Worm (Caenorhabditis elegans) whole organism, L1 larva: ENCODE measurements around the gene sru-35.

Source experiments
- C04F5.9 ChIP-seq: sonication (generic microtip); optimal IDR thresholded peaks from 2 replicates; lab custom pipeline; 2016; ENCODE audit warnings: missing genetic modification characterization, missing compliant biosample characterization
- C16A3.4 ChIP-seq: fragments of 150-350 bp; optimal IDR thresholded peaks from 2 replicates; lab custom pipeline; 2014; ENCODE audit warnings: missing biosample characterization, missing genetic modification characterization
- blmp-1 ChIP-seq: fragments of 150-350 bp; optimal IDR thresholded peaks from 2 replicates; lab custom pipeline; 2014; ENCODE audit warnings: missing biosample characterization, missing genetic modification characterization
- ceh-88 ChIP-seq: fragments of 200-800 bp; sonication (Bioruptor generic); IDR thresholded peaks from 2 replicates; pipeline ENCODE4 v1.3.6; 2022; ENCODE audit warnings: missing genetic modification characterization, missing compliant biosample characterization
- dsc-1 ChIP-seq: sonication (generic microtip); optimal IDR thresholded peaks from 2 replicates; lab custom pipeline; 2016; ENCODE audit warnings: mild to moderate bottlenecking, missing genetic modification characterization, missing compliant biosample characterization
- efl-1 ChIP-seq, 4 experiments: fragments of 150-350 bp; optimal IDR thresholded peaks in 3 of 4; peaks in 1 of 4; 1 replicate in 1 of 4; 2 replicates in 3 of 4; lab custom pipeline; 2014; ENCODE audit warnings: missing biosample characterization in 2 of 4, missing genetic modification characterization in 2 of 4, missing genetic modification reagents in 2 of 4
- efl-3 ChIP-seq: fragments of 200-800 bp; sonication (Bioruptor generic); optimal IDR thresholded peaks from 2 replicates; lab custom pipeline; 2018; ENCODE audit warnings: mild to moderate bottlenecking, missing genetic modification characterization, missing compliant biosample characterization
- egl-13 ChIP-seq: sonication (generic microtip); optimal IDR thresholded peaks from 2 replicates; lab custom pipeline; 2016; ENCODE audit warnings: missing genotype, missing genetic modification reagents, missing genetic modification characterization, missing compliant biosample characterization
- egl-27 ChIP-seq, 2 experiments: fragments of 150-350 bp in 1 of 2; sonication (generic microtip); optimal IDR thresholded peaks; 3 replicates each; lab custom pipeline; 2017 to 2018; ENCODE audit warnings: missing biosample characterization in 2 of 2, missing genetic modification characterization in 2 of 2, missing genetic modification reagents in 2 of 2
- elt-3 ChIP-seq, 6 experiments: fragments of 150-350 bp in 1 of 6; sonication (generic microtip); optimal IDR thresholded peaks; 2 replicates each; lab custom pipeline; 2017 to 2018; ENCODE audit warnings: missing biosample characterization in 6 of 6, missing genetic modification characterization in 6 of 6, inconsistent platforms in 1 of 6
- ets-5 ChIP-seq: fragments of 200-800 bp; sonication (Bioruptor generic); IDR thresholded peaks from 2 replicates; pipeline ENCODE4 v1.3.6; 2022; ENCODE audit warnings: missing genetic modification characterization, missing compliant biosample characterization
- fkh-4 ChIP-seq: sonication (generic microtip); optimal IDR thresholded peaks from 2 replicates; lab custom pipeline; 2016; ENCODE audit warnings: missing compliant biosample characterization, missing genetic modification characterization, borderline replicate concordance
- fkh-8 ChIP-seq: sonication (generic microtip); optimal IDR thresholded peaks from 2 replicates; lab custom pipeline; 2016; ENCODE audit warnings: mild to moderate bottlenecking, missing genetic modification characterization, missing compliant biosample characterization
- hlh-17 ChIP-seq: fragments of 200-800 bp; sonication (Bioruptor generic); optimal IDR thresholded peaks from 2 replicates; lab custom pipeline; 2018; ENCODE audit warnings: missing genetic modification characterization, mild to moderate bottlenecking, missing compliant biosample characterization, moderate library complexity, borderline replicate concordance
- hpl-2 ChIP-seq: fragments of 150-350 bp; optimal IDR thresholded peaks from 2 replicates; lab custom pipeline; 2014; ENCODE audit warnings: missing biosample characterization, missing genetic modification reagents, missing genetic modification characterization
- jun-1 ChIP-seq: fragments of 150-350 bp; optimal IDR thresholded peaks from 2 replicates; lab custom pipeline; 2014; ENCODE audit warnings: missing biosample characterization, missing genetic modification reagents, missing genetic modification characterization
- lin-14 ChIP-seq: fragments of 200-800 bp; sonication (Bioruptor generic); optimal IDR thresholded peaks from 2 replicates; lab custom pipeline; 2018; ENCODE audit warnings: mild to moderate bottlenecking, missing genetic modification characterization, moderate library complexity, missing compliant biosample characterization
- lin-15B ChIP-seq: fragments of 150-350 bp; sonication (generic microtip); optimal IDR thresholded peaks from 3 replicates; lab custom pipeline; 2014; ENCODE audit warnings: missing biosample characterization, missing genetic modification characterization
- lir-3 ChIP-seq: sonication (generic microtip); optimal IDR thresholded peaks from 2 replicates; lab custom pipeline; 2016; ENCODE audit warnings: mild to moderate bottlenecking, missing genetic modification characterization, moderate library complexity, missing compliant biosample characterization; ENCODE audit not compliant: poor library complexity
- lsy-2 ChIP-seq, 2 experiments: fragments of 150-350 bp; optimal IDR thresholded peaks; 2 replicates each; lab custom pipeline; 2014; ENCODE audit warnings: missing biosample characterization in 2 of 2, missing genetic modification characterization in 2 of 2
- mab-9 ChIP-seq: fragments of 200-800 bp; sonication (Bioruptor generic); IDR thresholded peaks from 2 replicates; pipeline ENCODE4 v1.3.6; 2022; ENCODE audit warnings: missing genetic modification reagents, missing genetic modification characterization, missing compliant biosample characterization
- mdl-1 ChIP-seq, 2 experiments: fragments of 150-350 bp; optimal IDR thresholded peaks; 2 replicates each; lab custom pipeline; 2014 to 2017; ENCODE audit warnings: missing biosample characterization in 2 of 2, missing genetic modification characterization in 2 of 2, inconsistent platforms in 1 of 2
- mef-2 ChIP-seq: fragments of 150-350 bp; optimal IDR thresholded peaks from 2 replicates; lab custom pipeline; 2014; ENCODE audit warnings: missing biosample characterization, missing genetic modification characterization
- nhr-19 ChIP-seq: fragments of 200-800 bp; sonication (Bioruptor generic); conservative IDR thresholded peaks from 2 replicates; pipeline ENCODE4 v1.3.6; 2022; ENCODE audit warnings: missing genetic modification characterization, missing compliant biosample characterization
- nhr-237 ChIP-seq: fragments of 150-350 bp; optimal IDR thresholded peaks from 2 replicates; lab custom pipeline; 2014; ENCODE audit warnings: missing biosample characterization, missing genetic modification characterization
- nhr-47 ChIP-seq: sonication (generic microtip); optimal IDR thresholded peaks from 2 replicates; lab custom pipeline; 2016; ENCODE audit warnings: mild to moderate bottlenecking, missing genetic modification characterization, moderate library complexity, missing compliant biosample characterization
- nhr-71 ChIP-seq: sonication (generic microtip); optimal IDR thresholded peaks from 2 replicates; lab custom pipeline; 2016; ENCODE audit warnings: mild to moderate bottlenecking, missing genetic modification characterization, moderate library complexity, missing compliant biosample characterization
- nhr-76 ChIP-seq: sonication (generic microtip); optimal IDR thresholded peaks from 2 replicates; lab custom pipeline; 2017; ENCODE audit warnings: missing biosample characterization, missing genetic modification characterization
- nhr-84 ChIP-seq: sonication (generic microtip); optimal IDR thresholded peaks from 2 replicates; lab custom pipeline; 2017; ENCODE audit warnings: missing biosample characterization, missing genetic modification characterization
- nhr-85 ChIP-seq: sonication (generic microtip); peaks from one replicate; lab custom pipeline; 2016; ENCODE audit warnings: missing genetic modification characterization, inconsistent platforms, missing compliant biosample characterization
- nhr-90 ChIP-seq: sonication (generic microtip); optimal IDR thresholded peaks from 2 replicates; lab custom pipeline; 2016; ENCODE audit warnings: mild to moderate bottlenecking, missing genetic modification characterization, missing compliant biosample characterization; ENCODE audit not compliant: poor library complexity
- pag-3 ChIP-seq: sonication (generic microtip); optimal IDR thresholded peaks from 2 replicates; lab custom pipeline; 2017; ENCODE audit warnings: missing genetic modification characterization, mild to moderate bottlenecking, missing compliant biosample characterization, antibody characterized with exemption, borderline replicate concordance; ENCODE audit not compliant: insufficient read depth
- pax-3 ChIP-seq: fragments of 200-800 bp; sonication (Bioruptor generic); optimal IDR thresholded peaks from 2 replicates; lab custom pipeline; 2018; ENCODE audit warnings: mild to moderate bottlenecking, missing genetic modification characterization, moderate library complexity, missing compliant biosample characterization
- sox-4 ChIP-seq: sonication (generic microtip); optimal IDR thresholded peaks from 2 replicates; lab custom pipeline; 2016; ENCODE audit warnings: missing genetic modification characterization, missing compliant biosample characterization
- sup-37 ChIP-seq: fragments of 200-800 bp; sonication (Bioruptor generic); optimal IDR thresholded peaks from 2 replicates; lab custom pipeline; 2018; ENCODE audit warnings: mild to moderate bottlenecking, missing genetic modification characterization, missing compliant biosample characterization
- tlp-1 ChIP-seq: fragments of 150-350 bp; optimal IDR thresholded peaks from 2 replicates; lab custom pipeline; 2014; ENCODE audit warnings: missing biosample characterization, missing genetic modification characterization
- unc-98 ChIP-seq: fragments of 200-800 bp; sonication (Bioruptor generic); IDR thresholded peaks from 2 replicates; pipeline ENCODE4 v1.3.6; 2022; ENCODE audit warnings: missing genetic modification characterization, missing compliant biosample characterization
- vab-15 ChIP-seq: sonication (generic microtip); optimal IDR thresholded peaks from 2 replicates; lab custom pipeline; 2017; ENCODE audit warnings: missing genotype, mild to moderate bottlenecking, missing genetic modification characterization, missing compliant biosample characterization

The sru-35 gene

ce11 chrIV:8794895-8795665 lies 5.0 kb upstream of the sru-35 start (continued):
- no peak for TF ChIP-seq nhr-76 (tag; lab: Kevin White, UChicago)
- peak; percentile 46 for TF ChIP-seq nhr-90 (tag; lab: Kevin White, UChicago)
- no peak for TF ChIP-seq fkh-4 (tag; lab: Kevin White, UChicago)

ce11 chrIV:8793223-8793622 lies 3.2 kb upstream of the sru-35 start:
- TF ChIP-seq nhr-76 (tag; lab: Kevin White, UChicago) (no peak), efl-1 (optimal IDR thresholded peaks at IDR 0.05; lab: Kevin White, UChicago) (no peak), efl-1 (GFP tag; optimal IDR thresholded peaks at IDR 0.05 in 1 of 2; lab: Kevin White, UChicago) (peak in 1 of 2 experiments; percentile 17), nhr-47 (tag; lab: Kevin White, UChicago) (no peak), hpl-2 (no peak), elt-3 (tag; optimal IDR thresholded peaks at IDR 0.05; lab: Kevin White, UChicago) (peak in 4 of 6 experiments; percentile 36 to 87 (median 82)), egl-27 (tag; optimal IDR thresholded peaks at IDR 0.05; lab: Kevin White, UChicago) (no peak), ceh-88 (GFP tag; lab: Robert Waterston, UW) (no peak), C04F5.9 (tag; lab: Kevin White, UChicago) (no peak), jun-1 (no peak), dsc-1 (tag; lab: Kevin White, UChicago) (no peak), nhr-85 (tag; lab: Kevin White, UChicago) (no peak), vab-15 (tag; lab: Kevin White, UChicago) (no peak), mab-9 (GFP tag; lab: Robert Waterston, UW) (no peak), nhr-19 (GFP tag; lab: Robert Waterston, UW) (no peak), mdl-1 (tag; optimal IDR thresholded peaks at IDR 0.05; lab: Kevin White, UChicago) (no peak), hlh-17 (no peak), nhr-84 (tag; lab: Kevin White, UChicago) (no peak), nhr-90 (tag; lab: Kevin White, UChicago) (no peak), mef-2 (tag; lab: Kevin White, UChicago) (no peak), pax-3 (no peak), lir-3 (tag; lab: Kevin White, UChicago) (no peak), nhr-71 (tag; lab: Kevin White, UChicago) (no peak), ets-5 (no peak), lsy-2 (tag; optimal IDR thresholded peaks at IDR 0.05; lab: Kevin White, UChicago) (no peak), pag-3 (tag; lab: Kevin White, UChicago) (no peak), C16A3.4 (tag; lab: Kevin White, UChicago) (no peak), egl-13 (tag; lab: Kevin White, UChicago) (no peak), nhr-237 (tag; lab: Kevin White, UChicago) (no peak), blmp-1 (peak; percentile 71), sup-37 (no peak), tlp-1 (no peak), efl-3 (no peak), lin-14 (GFP tag; lab: Kevin White, UChicago) (peak; percentile 56), lin-15B (tag; lab: Kevin White, UChicago) (no peak), sox-4 (tag; lab: Kevin White, UChicago) (no peak)

ce11 chrIV:8792808-8793207 lies 2.8 kb upstream of the sru-35 start, which contains the start of gene C33D9.3:
C33D9.3 (minus strand) TSS chrIV:8792908.
- TF ChIP-seq C04F5.9 (tag; lab: Kevin White, UChicago) (no peak), mdl-1 (tag; optimal IDR thresholded peaks at IDR 0.05; lab: Kevin White, UChicago) (no peak), fkh-8 (tag; lab: Kevin White, UChicago) (no peak), unc-98 (GFP tag; lab: Robert Waterston, UW) (no peak)
- TF ChIP-seq, all 84 proteins: peak for 0
